Worm (Caenorhabditis elegans) whole organism, dauer: Measurements from ENCODE around the gene F25E5.2.
"Not testable (repeated sequence)": the region's sequence is repeated elsewhere in the genome, so short reads cannot be mapped to it uniquely, and the experiment has no call there.

Experiments
- unc-62 ChIP-seq: sonication (generic microtip); optimal IDR thresholded peaks from 2 replicates; lab custom pipeline; 2017; ENCODE audit warnings: missing biosample characterization, missing genetic modification reagents, missing genetic modification characterization

F25E5.2 gene

ce11 chrV:7432441-7433146 is 22.5 kb upstream of the F25E5.2 start:
- TF ChIP-seq unc-62 (GFP tag; lab: Kevin White, UChicago) = no peak

- TF ChIP-seq unc-62 (GFP tag; lab: Kevin White, UChicago) = no peak
Observed at ce11 chrV:7434805-7435363, 20.2 kb upstream of the F25E5.2 start.

ce11 chrV:7435376-7436204 is 19.5 kb upstream of the F25E5.2 start, which contains the start of the genes ddo-2 and F25E5.8:
Gene ddo-2, minus strand, starts transcription at chrV:7435705.
Gene F25E5.8, plus strand, starts transcription at chrV:7435930.
- no peak for TF ChIP-seq unc-62 (GFP tag; lab: Kevin White, UChicago)

- no peak for TF ChIP-seq unc-62 (GFP tag; lab: Kevin White, UChicago)
Observed at ce11 chrV:7436509-7436908, 18.6 kb upstream of the F25E5.2 start.

ce11 chrV:7436911-7437310 is 18.2 kb upstream of the F25E5.2 start:
- TF ChIP-seq unc-62 (GFP tag; lab: Kevin White, UChicago) = no peak

- no peak for TF ChIP-seq unc-62 (GFP tag; lab: Kevin White, UChicago)
Observed at ce11 chrV:7437538-7437937, 17.6 kb upstream of the F25E5.2 start, which contains the start of gene F25E5.9. Gene F25E5.9, minus strand, starts transcription at chrV:7437919.

ce11 chrV:7437985-7438384 is 17.1 kb upstream of the F25E5.2 start, which contains the start of gene F25E5.16:
Gene F25E5.16, plus strand, starts transcription at chrV:7438285.
- no peak for TF ChIP-seq unc-62 (GFP tag; lab: Kevin White, UChicago)

- no peak for TF ChIP-seq unc-62 (GFP tag; lab: Kevin White, UChicago)
Observed at ce11 chrV:7439807-7440206, 15.3 kb upstream of the F25E5.2 start, which contains the start of gene try-13. Gene try-13, plus strand, starts transcription at chrV:7440107.

ce11 chrV:7444331-7444730 is 10.8 kb upstream of the F25E5.2 start, which contains the start of gene nhr-141:
Gene nhr-141, plus strand, starts transcription at chrV:7444661.
- TF ChIP-seq unc-62 (GFP tag; lab: Kevin White, UChicago) = not testable (repeated sequence)

- no peak for TF ChIP-seq unc-62 (GFP tag; lab: Kevin White, UChicago)
Observed at ce11 chrV:7446965-7447364, 8.1 kb upstream of the F25E5.2 start, which contains the start of gene F25E5.5. Gene F25E5.5, plus strand, starts transcription at chrV:7447265.

ce11 chrV:7449303-7449827 is 5.7 kb upstream of the F25E5.2 start, which contains the start of gene try-12:
Gene try-12, plus strand, starts transcription at chrV:7449353.
- no peak for TF ChIP-seq unc-62 (GFP tag; lab: Kevin White, UChicago)

ce11 chrV:7451421-7451820 is 3.7 kb upstream of the F25E5.2 start, which contains the start of gene try-11:
Gene try-11, plus strand, starts transcription at chrV:7451721.
- no peak for TF ChIP-seq unc-62 (GFP tag; lab: Kevin White, UChicago)

- TF ChIP-seq unc-62 (GFP tag; lab: Kevin White, UChicago) = no peak
Observed at ce11 chrV:7454236-7454635, 872 bp upstream of the F25E5.2 start, which contains the start of gene try-8. Gene try-8, minus strand, starts transcription at chrV:7454336.

- TF ChIP-seq unc-62 (GFP tag; lab: Kevin White, UChicago) = no peak
Observed at ce11 chrV:7460898-7461297, 5.8 kb downstream of the F25E5.2 start, which contains the start of gene srh-92. Gene srh-92, minus strand, starts transcription at chrV:7460998.

- TF ChIP-seq unc-62 (GFP tag; lab: Kevin White, UChicago) = no peak
Observed at ce11 chrV:7464696-7465095, 9.6 kb downstream of the F25E5.2 start, which contains the start of gene srh-89. Gene srh-89, minus strand, starts transcription at chrV:7464796.
